Fruit fly (Drosophila melanogaster) whole organism, embryonic: ENCODE measurements around the gene Phb1.
A peak's percentile ranks its signal among the peaks of the same experiment; 100 is the strongest.

Experiments
- Atf-2 ChIP-seq: fragments of 200-800 bp; sonication (Bioruptor generic); optimal IDR thresholded peaks from 2 replicates; lab custom pipeline; 2016; ENCODE audit warnings: missing biosample characterization, missing genetic modification characterization
- Bdp1 ChIP-seq: fragments of 200-800 bp; sonication (Bioruptor generic); optimal IDR thresholded peaks from 3 replicates; lab custom pipeline; 2016; ENCODE audit warnings: missing biosample characterization, missing genetic modification characterization
- CG11456 ChIP-seq: fragments of 200-800 bp; sonication (Bioruptor generic); IDR thresholded peaks from 3 replicates; pipeline ENCODE4 v1.3.6; 2022; ENCODE audit warnings: missing biosample characterization, missing genetic modification characterization
- CG12071 ChIP-seq: fragments of 200-800 bp; sonication (Bioruptor generic); optimal IDR thresholded peaks from 3 replicates; lab custom pipeline; 2018; ENCODE audit warnings: missing biosample characterization, mild to moderate bottlenecking, missing genetic modification characterization
- CG14441 ChIP-seq: fragments of 200-800 bp; sonication (Bioruptor generic); IDR thresholded peaks from 2 replicates; pipeline ENCODE4 v1.3.6; 2022; ENCODE audit warnings: missing biosample characterization, missing genetic modification characterization
- CG1529 ChIP-seq: fragments of 200-800 bp; sonication (Bioruptor generic); optimal IDR thresholded peaks from 3 replicates; lab custom pipeline; 2018; ENCODE audit warnings: missing biosample characterization, missing genetic modification characterization
- CG15514 ChIP-seq: fragments of 200-800 bp; sonication (Bioruptor generic); optimal IDR thresholded peaks from 3 replicates; lab custom pipeline; 2017; ENCODE audit warnings: missing biosample characterization, missing genetic modification characterization, mild to moderate bottlenecking, moderate library complexity, missing genetic modification reagents
- CG1602 ChIP-seq: fragments of 200-800 bp; sonication (Bioruptor generic); optimal IDR thresholded peaks from 3 replicates; lab custom pipeline; 2016; ENCODE audit warnings: missing biosample characterization, missing genetic modification characterization
- CG17385 ChIP-seq: fragments of 200-800 bp; sonication (Bioruptor generic); optimal IDR thresholded peaks from 3 replicates; lab custom pipeline; 2018; ENCODE audit warnings: missing biosample characterization, mild to moderate bottlenecking, missing genetic modification characterization
- CG17568 ChIP-seq: fragments of 200-800 bp; sonication (Bioruptor generic); optimal IDR thresholded peaks from 2 replicates; lab custom pipeline; 2018; ENCODE audit warnings: missing biosample characterization, mild to moderate bottlenecking, missing genetic modification characterization, moderate library complexity
- CG18764 ChIP-seq: fragments of 200-800 bp; sonication (Bioruptor generic); optimal IDR thresholded peaks from 3 replicates; lab custom pipeline; 2016; ENCODE audit warnings: missing biosample characterization, missing genetic modification characterization
- CG31365 ChIP-seq: fragments of 200-800 bp; sonication (Bioruptor generic); optimal IDR thresholded peaks from 2 replicates; lab custom pipeline; 2018; ENCODE audit warnings: missing biosample characterization, mild to moderate bottlenecking, missing genetic modification characterization
- CG32772 ChIP-seq: fragments of 200-800 bp; sonication (Bioruptor generic); IDR thresholded peaks from 2 replicates; pipeline ENCODE4 v1.3.6; 2022; ENCODE audit warnings: missing biosample characterization, missing genetic modification characterization
- CG3407 ChIP-seq: fragments of 200-800 bp; sonication (Bioruptor generic); optimal IDR thresholded peaks from 2 replicates; lab custom pipeline; 2018; ENCODE audit warnings: missing biosample characterization, mild to moderate bottlenecking, missing genetic modification characterization
- CG42726 ChIP-seq: fragments of 200-800 bp; sonication (Bioruptor generic); IDR thresholded peaks from 2 replicates; pipeline ENCODE4 v1.3.6; 2022; ENCODE audit warnings: missing biosample characterization, missing genetic modification characterization; ENCODE audit not compliant: partially characterized antibody
- CG4404 ChIP-seq: fragments of 200-800 bp; sonication (Bioruptor generic); IDR thresholded peaks from 2 replicates; pipeline ENCODE4 v1.3.6; 2022; ENCODE audit warnings: missing biosample characterization, missing genetic modification characterization
- CG7271 ChIP-seq: fragments of 200-800 bp; sonication (Bioruptor generic); optimal IDR thresholded peaks from 2 replicates; lab custom pipeline; 2018; ENCODE audit warnings: missing biosample characterization, mild to moderate bottlenecking, missing genetic modification characterization, moderate library complexity
- CG7786 ChIP-seq: fragments of 200-800 bp; sonication (Bioruptor generic); optimal IDR thresholded peaks from 2 replicates; lab custom pipeline; 2016; ENCODE audit warnings: missing biosample characterization, missing genetic modification characterization
- CG7987 ChIP-seq: fragments of 200-800 bp; sonication (Bioruptor generic); optimal IDR thresholded peaks from 2 replicates; lab custom pipeline; 2018; ENCODE audit warnings: missing biosample characterization, mild to moderate bottlenecking, missing genetic modification characterization, moderate library complexity
- CG8089 ChIP-seq: fragments of 200-800 bp; sonication (Bioruptor generic); optimal IDR thresholded peaks from 3 replicates; lab custom pipeline; 2016; ENCODE audit warnings: missing biosample characterization, missing genetic modification characterization
- CG9932 ChIP-seq: fragments of 200-800 bp; sonication (Bioruptor generic); IDR thresholded peaks from 2 replicates; pipeline ENCODE4 v1.3.6; 2022; ENCODE audit warnings: missing biosample characterization, missing genetic modification characterization
- D19B ChIP-seq: fragments of 200-800 bp; sonication (Bioruptor generic); optimal IDR thresholded peaks from 2 replicates; lab custom pipeline; 2017; ENCODE audit warnings: missing biosample characterization, mild to moderate bottlenecking, missing genetic modification characterization
- Dek ChIP-seq: fragments of 200-800 bp; sonication (Bioruptor generic); optimal IDR thresholded peaks from 3 replicates; lab custom pipeline; 2019; ENCODE audit warnings: missing biosample characterization, mild to moderate bottlenecking, missing genetic modification characterization, moderate library complexity
- Dll ChIP-seq: fragments of 200-800 bp; sonication (Bioruptor generic); IDR thresholded peaks from 4 replicates; pipeline ENCODE4 v1.3.6; 2022; ENCODE audit warnings: missing biosample characterization, missing genetic modification characterization; ENCODE audit not compliant: partially characterized antibody
- Elba2 ChIP-seq: fragments of 200-800 bp; sonication (Bioruptor generic); optimal IDR thresholded peaks from 3 replicates; lab custom pipeline; 2016; ENCODE audit warnings: missing biosample characterization, missing genetic modification characterization
- HLH3B ChIP-seq: fragments of 200-800 bp; sonication (Bioruptor generic); IDR thresholded peaks from 2 replicates; pipeline ENCODE4 v1.3.6; 2022; ENCODE audit warnings: missing biosample characterization, missing genetic modification characterization
- HLHmδ ChIP-seq: fragments of 200-800 bp; sonication (Bioruptor generic); optimal IDR thresholded peaks from 2 replicates; lab custom pipeline; 2018; ENCODE audit warnings: missing biosample characterization, mild to moderate bottlenecking, missing genetic modification characterization, moderate library complexity
- Meics ChIP-seq: fragments of 200-800 bp; sonication (Bioruptor generic); optimal IDR thresholded peaks from 2 replicates; lab custom pipeline; 2017; ENCODE audit warnings: missing biosample characterization, mild to moderate bottlenecking, missing genetic modification characterization
- Myb ChIP-seq: fragments of 200-800 bp; sonication (Bioruptor generic); optimal IDR thresholded peaks from 2 replicates; lab custom pipeline; 2016; ENCODE audit warnings: missing biosample characterization, missing genetic modification characterization
- NK7.1 ChIP-seq: fragments of 200-800 bp; sonication (Bioruptor generic); optimal IDR thresholded peaks from 3 replicates; lab custom pipeline; 2016; ENCODE audit warnings: missing biosample characterization, missing genetic modification characterization
- Sin3A ChIP-seq: fragments of >200 bp; optimal IDR thresholded peaks from 2 replicates; lab custom pipeline; 2018
- Sry-β ChIP-seq: fragments of 200-800 bp; sonication (Bioruptor generic); optimal IDR thresholded peaks from 2 replicates; lab custom pipeline; 2018; ENCODE audit warnings: missing biosample characterization, mild to moderate bottlenecking, missing genetic modification characterization, moderate library complexity
- TFAM ChIP-seq: fragments of 200-800 bp; sonication (Bioruptor generic); optimal IDR thresholded peaks from 2 replicates; lab custom pipeline; 2017; ENCODE audit warnings: missing biosample characterization, missing genetic modification characterization, inconsistent platforms
- bigmax ChIP-seq: fragments of 200-800 bp; sonication (Bioruptor generic); optimal IDR thresholded peaks from 2 replicates; lab custom pipeline; 2018; ENCODE audit warnings: missing biosample characterization, mild to moderate bottlenecking, missing genetic modification characterization
- bowl ChIP-seq: fragments of 200-800 bp; sonication (Bioruptor generic); IDR thresholded peaks from 2 replicates; pipeline ENCODE4 v1.3.6; 2022; ENCODE audit warnings: missing biosample characterization, missing genetic modification characterization
- cwo ChIP-seq: fragments of 200-800 bp; sonication (Bioruptor generic); optimal IDR thresholded peaks from 3 replicates; lab custom pipeline; 2017; ENCODE audit warnings: missing biosample characterization, missing genetic modification characterization, mild to moderate bottlenecking, moderate library complexity, missing genetic modification reagents
- fd64A ChIP-seq: fragments of 200-800 bp; sonication (Bioruptor generic); optimal IDR thresholded peaks from 3 replicates; lab custom pipeline; 2018; ENCODE audit warnings: missing biosample characterization, mild to moderate bottlenecking, missing genetic modification characterization
- hkb ChIP-seq, 2 experiments: fragments of 200-800 bp in 1 of 2; fragments of >200 bp in 1 of 2; sonication (Bioruptor generic) in 1 of 2; IDR thresholded peaks in 1 of 2; optimal IDR thresholded peaks in 1 of 2; 2 replicates each; pipeline versions ENCODE4 v1.3.6 to Lab custom; 2017 to 2022; ENCODE audit warnings: missing biosample characterization in 1 of 2, missing genetic modification characterization in 1 of 2
- ken ChIP-seq: fragments of 200-800 bp; sonication (Bioruptor generic); IDR thresholded peaks from 3 replicates; pipeline ENCODE4 v1.3.6; 2022; ENCODE audit warnings: missing biosample characterization, missing genetic modification characterization
- lola ChIP-seq, 3 experiments: fragments of >200 bp in 2 of 3; fragments of 200-800 bp in 1 of 3; sonication (Bioruptor generic) in 1 of 3; optimal IDR thresholded peaks; 2 replicates each; lab custom pipeline; 2017 to 2019; ENCODE audit warnings: missing biosample characterization in 3 of 3, missing genetic modification characterization in 3 of 3, mild to moderate bottlenecking in 1 of 3, moderate library complexity in 1 of 3
- lov ChIP-seq, 2 experiments: fragments of 200-800 bp in 1 of 2; fragments of >200 bp in 1 of 2; sonication (Bioruptor generic) in 1 of 2; IDR thresholded peaks in 1 of 2; optimal IDR thresholded peaks in 1 of 2; 2 replicates in 1 of 2; 3 replicates in 1 of 2; pipeline versions ENCODE4 v1.3.6 to Lab custom; 2017 to 2022; ENCODE audit warnings: missing biosample characterization in 1 of 2, missing genetic modification characterization in 1 of 2
- nau ChIP-seq: fragments of 200-800 bp; sonication (Bioruptor generic); optimal IDR thresholded peaks from 3 replicates; lab custom pipeline; 2017; ENCODE audit warnings: missing biosample characterization, mild to moderate bottlenecking, missing genetic modification characterization, missing genetic modification reagents
- nerfin-2 ChIP-seq: fragments of 200-800 bp; sonication (Bioruptor generic); IDR thresholded peaks from 2 replicates; pipeline ENCODE4 v1.3.6; 2022; ENCODE audit warnings: missing biosample characterization, missing genetic modification characterization; ENCODE audit not compliant: partially characterized antibody
- oc ChIP-seq: fragments of 200-800 bp; sonication (Bioruptor generic); optimal IDR thresholded peaks from 2 replicates; lab custom pipeline; 2018; ENCODE audit warnings: missing biosample characterization, mild to moderate bottlenecking, missing genetic modification characterization, moderate library complexity
- pan ChIP-seq, 4 experiments: fragments of >200 bp in 3 of 4; fragments of 200-800 bp in 1 of 4; sonication (Bioruptor generic) in 1 of 4; optimal IDR thresholded peaks in 3 of 4; IDR thresholded peaks in 1 of 4; 2 replicates each; pipeline versions ENCODE4 v1.3.6 to Lab custom; 2017 to 2022; ENCODE audit warnings: missing biosample characterization in 2 of 4, missing genetic modification characterization in 2 of 4, mixed read lengths in 1 of 4
- slou ChIP-seq: fragments of 200-800 bp; sonication (Bioruptor generic); optimal IDR thresholded peaks from 3 replicates; lab custom pipeline; 2016; ENCODE audit warnings: missing biosample characterization, missing genetic modification characterization
- sob ChIP-seq: fragments of 200-800 bp; sonication (Bioruptor generic); IDR thresholded peaks from 2 replicates; pipeline ENCODE4 v1.3.6; 2022; ENCODE audit warnings: missing biosample characterization, missing genetic modification characterization
- trem ChIP-seq: fragments of 200-800 bp; optimal IDR thresholded peaks from 3 replicates; lab custom pipeline; 2019; ENCODE audit warnings: missing biosample characterization, mild to moderate bottlenecking, missing genetic modification characterization, moderate library complexity
- vnd ChIP-seq: fragments of 200-800 bp; sonication (Bioruptor generic); IDR thresholded peaks from 3 replicates; pipeline ENCODE4 v1.3.6; 2022; ENCODE audit warnings: missing biosample characterization, missing genetic modification characterization; ENCODE audit not compliant: partially characterized antibody
- zen ChIP-seq: fragments of 200-800 bp; sonication (Bioruptor generic); optimal IDR thresholded peaks from 3 replicates; lab custom pipeline; 2018; ENCODE audit warnings: missing biosample characterization, mild to moderate bottlenecking, missing genetic modification characterization, moderate library complexity

Gene Phb1

dm6 chr2L:19140984-19141262 is 17.3 kb upstream of the Phb1 start (continued):
- TF ChIP-seq Atf-2 (GFP tag; lab: Kevin White, UChicago) (no peak), CG9932 (GFP tag; lab: Robert Waterston, UW) (peak; percentile 78), nerfin-2 (GFP tag; lab: Robert Waterston, UW) (no peak), zen (tag; lab: Kevin White, UChicago) (no peak), Elba2 (GFP tag; lab: Kevin White, UChicago) (no peak), bowl (no peak), TFAM (GFP tag; lab: Kevin White, UChicago) (no peak), CG8089 (GFP tag; lab: Kevin White, UChicago) (no peak), Dek (tag; lab: Kevin White, UChicago) (peak; percentile 9), pan (optimal IDR thresholded peaks at IDR 0.05; lab: Kevin White, UChicago) (no peak), pan (GFP tag; optimal IDR thresholded peaks at IDR 0.05 in 1 of 2, IDR thresholded peaks at IDR 0.05 in 1 of 2) (peak in 1 of 2 experiments; percentile 40), lov (optimal IDR thresholded peaks at IDR 0.05; lab: Kevin White, UChicago) (no peak), lov (GFP tag; IDR thresholded peaks at IDR 0.05; lab: Robert Waterston, UW) (no peak), CG32772 (no peak), Dll (GFP tag; lab: Robert Waterston, UW) (no peak), vnd (GFP tag; lab: Robert Waterston, UW) (no peak), CG3407 (GFP tag; lab: Kevin White, UChicago) (no peak), CG18764 (GFP tag; lab: Kevin White, UChicago) (no peak), CG4404 (GFP tag; lab: Robert Waterston, UW) (peak; percentile 54), D19B (GFP tag; lab: Kevin White, UChicago) (peak; percentile 19), CG11456 (GFP tag; lab: Robert Waterston, UW) (no peak), ken (GFP tag; lab: Robert Waterston, UW) (no peak), trem (tag; lab: Kevin White, UChicago) (no peak), CG15514 (GFP tag; lab: Kevin White, UChicago) (peak; percentile 50), sob (GFP tag; lab: Robert Waterston, UW) (no peak), Sin3A (lab: Kevin White, UChicago) (no peak), Myb (GFP tag; lab: Kevin White, UChicago) (peak; percentile 8), CG7786 (peak; percentile 10), hkb (optimal IDR thresholded peaks at IDR 0.05; lab: Kevin White, UChicago) (no peak), hkb (GFP tag; IDR thresholded peaks at IDR 0.05; lab: Robert Waterston, UW) (0 out of 2 replicates have a peak, but pooled peaks have one; percentile 34), CG42726 (GFP tag; lab: Robert Waterston, UW) (no peak), nau (GFP tag; lab: Kevin White, UChicago) (no peak), cwo (GFP tag; lab: Kevin White, UChicago) (peak; percentile 13), CG17385 (GFP tag; lab: Kevin White, UChicago) (peak; percentile 15), HLHmδ (GFP tag; lab: Kevin White, UChicago) (no peak), slou (no peak), CG14441 (GFP tag; lab: Robert Waterston, UW) (no peak; the same call in 1 of the 2 replicates), CG31365 (tag; lab: Kevin White, UChicago) (no peak), lola (GFP tag; optimal IDR thresholded peaks at IDR 0.05; lab: Kevin White, UChicago) (no peak), bigmax (GFP tag; lab: Kevin White, UChicago) (no peak), CG1529 (GFP tag; lab: Kevin White, UChicago) (no peak), CG17568 (GFP tag; lab: Kevin White, UChicago) (no peak), Meics (GFP tag; lab: Kevin White, UChicago) (peak; percentile 56), NK7.1 (GFP tag; lab: Kevin White, UChicago) (no peak), oc (tag; lab: Kevin White, UChicago) (no peak), fd64A (GFP tag; lab: Kevin White, UChicago) (no peak), CG7987 (no peak), HLH3B (no peak), CG12071 (GFP tag; lab: Kevin White, UChicago) (no peak), CG1602 (no peak), Sry-β (GFP tag; lab: Kevin White, UChicago) (no peak), CG7271 (tag; lab: Kevin White, UChicago) (no peak), Bdp1 (GFP tag; lab: Kevin White, UChicago) (no peak)
